Fruit fly (Drosophila melanogaster): ENCODE measurements around the gene CG1368.

Gene CG1368

DNA sequence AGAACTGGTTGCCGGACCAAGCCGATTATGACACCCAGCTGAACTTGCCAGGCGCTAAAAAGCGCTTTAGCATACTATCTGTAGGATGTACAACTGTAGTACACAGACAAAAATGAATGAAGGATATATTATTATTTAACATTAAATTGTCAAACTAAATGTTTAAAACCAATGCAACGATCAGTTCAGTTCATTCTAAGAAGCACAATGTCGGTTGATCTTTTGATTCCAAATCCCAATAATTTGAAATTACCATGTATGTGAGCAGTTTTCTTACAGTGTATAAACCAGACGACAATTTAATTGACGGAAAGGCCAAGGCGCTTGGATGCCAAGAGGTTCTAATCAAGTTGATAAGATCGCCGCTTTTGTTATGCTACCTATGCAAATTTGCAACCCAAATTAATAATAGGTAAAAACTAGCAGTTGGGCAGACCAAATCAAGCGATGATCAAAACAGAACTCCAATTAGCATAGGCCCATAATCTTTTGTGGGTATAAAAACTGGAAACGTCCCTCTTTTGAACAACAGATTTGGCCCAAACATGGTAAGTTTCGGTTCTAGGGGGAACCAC, 5.4 kb upstream of the CG1368 start, which contains the start of gene CG12480 (continued):
- TF ChIP-seq cas (GFP tag; IDR thresholded peaks at IDR 0.05): peak; percentile 54; the same call in 1 of the 2 replicates
- no peak for TF ChIP-seq Opbp (GFP tag; IDR thresholded peaks at IDR 0.05; ENCODE audit: partially characterized antibody)
- TF ChIP-seq sd (tag; optimal IDR thresholded peaks at IDR 0.05): peak; percentile 38
- no peak for TF ChIP-seq Sox102F (GFP tag; optimal IDR thresholded peaks at IDR 0.05)
- TF ChIP-seq CG10366 (GFP tag; IDR thresholded peaks at IDR 0.05): peak; percentile 25; the same call in 1 of the 2 replicates
- no peak for TF ChIP-seq Hey (tag; optimal IDR thresholded peaks at IDR 0.05)
- TF ChIP-seq CG9215 (GFP tag; IDR thresholded peaks at IDR 0.05): peak; percentile 58
- peak; percentile 53 for TF ChIP-seq CG12155 (GFP tag; optimal IDR thresholded peaks at IDR 0.05)
- no peak for TF ChIP-seq corto (GFP tag; optimal IDR thresholded peaks at IDR 0.05)
- no peak for TF ChIP-seq Ets97D (GFP tag; optimal IDR thresholded peaks at IDR 0.05)
- 0 out of 2 replicates have a peak, but pooled peaks have one; percentile 15 for TF ChIP-seq Drgx (GFP tag; IDR thresholded peaks at IDR 0.05)
- no peak for TF ChIP-seq CG31365 (tag; optimal IDR thresholded peaks at IDR 0.05)
- no peak for TF ChIP-seq cg (GFP tag; optimal IDR thresholded peaks at IDR 0.05)
- TF ChIP-seq CG4854 (GFP tag; optimal IDR thresholded peaks at IDR 0.05): no peak
- no peak for TF ChIP-seq bsh (GFP tag; optimal IDR thresholded peaks at IDR 0.05)
- TF ChIP-seq gsb-n (tag; optimal IDR thresholded peaks at IDR 0.05): no peak
- TF ChIP-seq CG13775 (GFP tag; optimal IDR thresholded peaks at IDR 0.05): peak; percentile 43
- peak; percentile 64 for TF ChIP-seq Dip3 (GFP tag; optimal IDR thresholded peaks at IDR 0.05)
- TF ChIP-seq Trl (optimal IDR thresholded peaks at IDR 0.05): no peak
- peak; percentile 4 for TF ChIP-seq Trl (GFP tag; optimal IDR thresholded peaks at IDR 0.05)
- peak; percentile 11 for TF ChIP-seq Six4 (GFP tag; optimal IDR thresholded peaks at IDR 0.05)
- TF ChIP-seq ssp (GFP tag; IDR thresholded peaks at IDR 0.05): no peak
- TF ChIP-seq gsb (GFP tag; IDR thresholded peaks at IDR 0.05): peak; percentile 64
- no peak for TF ChIP-seq CG7745 (tag; optimal IDR thresholded peaks at IDR 0.05)
- peak; percentile 34 for TF ChIP-seq Ets65A (GFP tag)
- TF ChIP-seq Myb (GFP tag; optimal IDR thresholded peaks at IDR 0.05): no peak
- 0 out of 3 replicates have a peak, but pooled peaks have one; percentile 16 for TF ChIP-seq CG17361 (GFP tag; IDR thresholded peaks at IDR 0.05)
- peak; percentile 52; the same call in 1 of the 2 replicates for TF ChIP-seq CG7372 (GFP tag; IDR thresholded peaks at IDR 0.05)
- peak; percentile 79 for TF ChIP-seq Atf6 (GFP tag; IDR thresholded peaks at IDR 0.05)
- no peak for TF ChIP-seq sr (GFP tag; IDR thresholded peaks at IDR 0.05)
- TF ChIP-seq Sry-β (GFP tag; optimal IDR thresholded peaks at IDR 0.05): no peak
- TF ChIP-seq CG6791 (GFP tag; IDR thresholded peaks at IDR 0.05; ENCODE audit: partially characterized antibody): no peak
- peak; percentile 46 for TF ChIP-seq HHEX (GFP tag; optimal IDR thresholded peaks at IDR 0.05)
- peak; percentile 10 to 26 for TF ChIP-seq Hr51 (GFP tag; optimal IDR thresholded peaks at IDR 0.05)
- TF ChIP-seq onecut (GFP tag; IDR thresholded peaks at IDR 0.05): no peak
- TF ChIP-seq CG15011 (GFP tag; optimal IDR thresholded peaks at IDR 0.05): peak; percentile 35
- peak; percentile 42 for TF ChIP-seq mam (GFP tag; optimal IDR thresholded peaks at IDR 0.05)
- TF ChIP-seq CG30403 (GFP tag; optimal IDR thresholded peaks at IDR 0.05): peak; percentile 40
- peak; percentile 70; the same call in 2 of the 3 replicates for TF ChIP-seq dysf (GFP tag; IDR thresholded peaks at IDR 0.05)
- TF ChIP-seq Rfx (GFP tag; IDR thresholded peaks at IDR 0.05): peak; percentile 90
- TF ChIP-seq CG11093 (GFP tag; IDR thresholded peaks at IDR 0.05): no peak
- TF ChIP-seq CG11247 (GFP tag; IDR thresholded peaks at IDR 0.05): peak; percentile 47; the same call in 1 of the 2 replicates
- TF ChIP-seq gce (GFP tag; IDR thresholded peaks at IDR 0.05): no peak
- TF ChIP-seq CrebB (tag; optimal IDR thresholded peaks at IDR 0.05): peak; percentile 38
- no peak for TF ChIP-seq prd (optimal IDR thresholded peaks at IDR 0.05)
- peak; percentile 64; the same call in 2 of the 3 replicates for TF ChIP-seq prd (GFP tag; IDR thresholded peaks at IDR 0.05)
- no peak for TF ChIP-seq nerfin-2 (GFP tag; IDR thresholded peaks at IDR 0.05; ENCODE audit: partially characterized antibody)
- TF ChIP-seq gcm2 (GFP tag; optimal IDR thresholded peaks at IDR 0.05): no peak
- no peak for TF ChIP-seq inv (GFP tag; IDR thresholded peaks at IDR 0.05; ENCODE audit: partially characterized antibody)
- TF ChIP-seq dpn (GFP tag; optimal IDR thresholded peaks at IDR 0.05): peak; percentile 18 to 39
- TF ChIP-seq cwo (GFP tag; optimal IDR thresholded peaks at IDR 0.05): peak; percentile 27

Measured in whole organism, embryonic.